Fruit fly (Drosophila melanogaster) whole organism, prepupa: ENCODE measurements around the gene Cyp6d5.

Experiments
- Blimp-1 ChIP-seq: fragments of 200-800 bp; sonication (Bioruptor generic); optimal IDR thresholded peaks from 3 replicates; lab custom pipeline; 2017; ENCODE audit warnings: missing biosample characterization, missing genetic modification characterization, mild to moderate bottlenecking, moderate library complexity, missing genetic modification reagents
- CG10631 ChIP-seq: fragments of 200-800 bp; sonication (Bioruptor generic); optimal IDR thresholded peaks from 2 replicates; lab custom pipeline; 2016; ENCODE audit warnings: missing biosample characterization, missing genetic modification characterization
- CG11294 ChIP-seq: fragments of 200-800 bp; sonication (Bioruptor generic); IDR thresholded peaks from 2 replicates; pipeline ENCODE4 v1.3.6; 2022; ENCODE audit warnings: missing biosample characterization, missing genetic modification characterization
- CG11902 ChIP-seq: fragments of 200-800 bp; sonication (Bioruptor generic); optimal IDR thresholded peaks from 3 replicates; lab custom pipeline; 2016; ENCODE audit warnings: missing biosample characterization, missing genetic modification characterization
- CG15336 ChIP-seq: fragments of 200-800 bp; sonication (Bioruptor generic); IDR thresholded peaks from 2 replicates; pipeline ENCODE4 v1.3.6; 2022; ENCODE audit warnings: missing biosample characterization, missing genetic modification characterization
- CG1621 ChIP-seq: fragments of 200-800 bp; sonication (Bioruptor generic); optimal IDR thresholded peaks from 3 replicates; lab custom pipeline; 2018; ENCODE audit warnings: missing biosample characterization, mild to moderate bottlenecking, missing genetic modification characterization
- CG16779 ChIP-seq: fragments of 200-800 bp; sonication (Bioruptor generic); optimal IDR thresholded peaks from 3 replicates; lab custom pipeline; 2017; ENCODE audit warnings: missing biosample characterization, mild to moderate bottlenecking, missing genetic modification characterization
- CG3032 ChIP-seq: fragments of 200-800 bp; optimal IDR thresholded peaks from 2 replicates; lab custom pipeline; 2019; ENCODE audit warnings: missing biosample characterization, mild to moderate bottlenecking, missing genetic modification characterization, moderate library complexity
- CG34406 ChIP-seq: fragments of 200-800 bp; sonication (Bioruptor generic); optimal IDR thresholded peaks from 3 replicates; lab custom pipeline; 2016; ENCODE audit warnings: missing biosample characterization, missing genetic modification characterization
- CG3919 ChIP-seq: fragments of 200-800 bp; sonication (Bioruptor generic); optimal IDR thresholded peaks from 3 replicates; lab custom pipeline; 2016; ENCODE audit warnings: missing biosample characterization, missing genetic modification characterization
- CG6163 ChIP-seq: fragments of 200-800 bp; sonication (Bioruptor generic); IDR thresholded peaks from 3 replicates; pipeline ENCODE4 v1.3.6; 2022; ENCODE audit warnings: missing biosample characterization, missing genetic modification characterization
- CG6276 ChIP-seq: fragments of 200-800 bp; sonication (Bioruptor generic); optimal IDR thresholded peaks from 2 replicates; lab custom pipeline; 2017; ENCODE audit warnings: missing biosample characterization, mild to moderate bottlenecking, missing genetic modification characterization
- CG6792 ChIP-seq: fragments of 200-800 bp; sonication (Bioruptor generic); optimal IDR thresholded peaks from 3 replicates; lab custom pipeline; 2016; ENCODE audit warnings: missing biosample characterization, missing genetic modification characterization
- CG6808 ChIP-seq: fragments of 200-800 bp; sonication (Bioruptor generic); optimal IDR thresholded peaks from 3 replicates; lab custom pipeline; 2017; ENCODE audit warnings: missing biosample characterization, missing genetic modification characterization, mild to moderate bottlenecking, moderate library complexity, missing genetic modification reagents
- CG6854 ChIP-seq: fragments of 200-800 bp; sonication (Bioruptor generic); optimal IDR thresholded peaks from 2 replicates; lab custom pipeline; 2017; ENCODE audit warnings: missing biosample characterization, mild to moderate bottlenecking, missing genetic modification characterization
- CG8319 ChIP-seq: fragments of 200-800 bp; sonication (Bioruptor generic); optimal IDR thresholded peaks from 3 replicates; lab custom pipeline; 2016; ENCODE audit warnings: missing biosample characterization, missing genetic modification characterization
- CG8632 ChIP-seq: fragments of 200-800 bp; sonication (Bioruptor generic); optimal IDR thresholded peaks from 3 replicates; lab custom pipeline; 2016; ENCODE audit warnings: missing biosample characterization, missing genetic modification characterization
- CG9139 ChIP-seq: fragments of 200-800 bp; sonication (Bioruptor generic); optimal IDR thresholded peaks from 3 replicates; lab custom pipeline; 2017; ENCODE audit warnings: missing biosample characterization, mild to moderate bottlenecking, missing genetic modification characterization
- Eip75B ChIP-seq: fragments of 200-800 bp; sonication (Bioruptor generic); optimal IDR thresholded peaks from 3 replicates; lab custom pipeline; 2016; ENCODE audit warnings: missing biosample characterization, missing genetic modification characterization
- Eip78C ChIP-seq: fragments of 200-800 bp; sonication (Bioruptor generic); peaks from one replicate; lab custom pipeline; 2016; ENCODE audit warnings: missing biosample characterization, missing genetic modification characterization
- Eip93F ChIP-seq: fragments of 200-800 bp; sonication (Bioruptor generic); optimal IDR thresholded peaks from 2 replicates; lab custom pipeline; 2016; ENCODE audit warnings: missing biosample characterization, mild to moderate bottlenecking, missing genetic modification characterization
- Gug ChIP-seq: fragments of 200-800 bp; sonication (Bioruptor generic); IDR thresholded peaks from 2 replicates; pipeline ENCODE4 v1.3.6; 2022; ENCODE audit warnings: missing biosample characterization, missing genetic modification characterization
- Hr39 ChIP-seq: fragments of 200-800 bp; sonication (Bioruptor generic); optimal IDR thresholded peaks from 2 replicates; lab custom pipeline; 2016; ENCODE audit warnings: missing biosample characterization, missing genetic modification characterization
- OdsH ChIP-seq: fragments of 200-800 bp; sonication (Bioruptor generic); optimal IDR thresholded peaks from 3 replicates; lab custom pipeline; 2016; ENCODE audit warnings: missing biosample characterization, missing genetic modification characterization
- Sox102F ChIP-seq: fragments of 200-800 bp; sonication (Bioruptor generic); optimal IDR thresholded peaks from 2 replicates; lab custom pipeline; 2016; ENCODE audit warnings: missing biosample characterization, mild to moderate bottlenecking, missing genetic modification characterization
- Sox14 ChIP-seq: fragments of 200-800 bp; sonication (Bioruptor generic); optimal IDR thresholded peaks from 3 replicates; lab custom pipeline; 2016; ENCODE audit warnings: missing biosample characterization, missing genetic modification characterization
- achi ChIP-seq: fragments of 200-800 bp; sonication (Bioruptor generic); optimal IDR thresholded peaks from 3 replicates; lab custom pipeline; 2016; ENCODE audit warnings: missing biosample characterization, missing genetic modification characterization
- dac ChIP-seq: fragments of 200-800 bp; sonication (Bioruptor generic); optimal IDR thresholded peaks from 2 replicates; lab custom pipeline; 2017; ENCODE audit warnings: missing biosample characterization, mild to moderate bottlenecking, missing genetic modification characterization
- esn ChIP-seq: fragments of 200-800 bp; sonication (Bioruptor generic); optimal IDR thresholded peaks from 2 replicates; lab custom pipeline; 2016; ENCODE audit warnings: missing biosample characterization, mild to moderate bottlenecking, missing genetic modification characterization, moderate library complexity
- fd59A ChIP-seq: fragments of 200-800 bp; sonication (Bioruptor generic); optimal IDR thresholded peaks from 2 replicates; lab custom pipeline; 2017; ENCODE audit warnings: missing biosample characterization, mild to moderate bottlenecking, missing genetic modification characterization, missing genetic modification reagents
- fd85E ChIP-seq: fragments of 200-800 bp; sonication (Bioruptor generic); optimal IDR thresholded peaks from 3 replicates; lab custom pipeline; 2016; ENCODE audit warnings: missing biosample characterization, missing genetic modification characterization
- fkh ChIP-seq: fragments of 200-800 bp; sonication (Bioruptor generic); optimal IDR thresholded peaks from 3 replicates; lab custom pipeline; 2017; ENCODE audit warnings: missing biosample characterization, mild to moderate bottlenecking, missing genetic modification characterization, moderate library complexity
- net ChIP-seq: fragments of 200-800 bp; sonication (Bioruptor generic); optimal IDR thresholded peaks from 3 replicates; lab custom pipeline; 2016; ENCODE audit warnings: missing biosample characterization, missing genetic modification characterization
- pdm3 ChIP-seq: fragments of 200-800 bp; sonication (Bioruptor generic); optimal IDR thresholded peaks from 3 replicates; lab custom pipeline; 2016; ENCODE audit warnings: missing biosample characterization, missing genetic modification characterization
- spab ChIP-seq: fragments of 200-800 bp; sonication (Bioruptor generic); optimal IDR thresholded peaks from 2 replicates; lab custom pipeline; 2017; ENCODE audit warnings: missing biosample characterization, mild to moderate bottlenecking, missing genetic modification characterization, missing genetic modification reagents
- ss ChIP-seq, 2 experiments: fragments of 200-800 bp; sonication (Bioruptor generic); optimal IDR thresholded peaks; 2 replicates in 1 of 2; 3 replicates in 1 of 2; lab custom pipeline; 2017 to 2018; ENCODE audit warnings: mild to moderate bottlenecking in 2 of 2, missing biosample characterization in 2 of 2, missing genetic modification characterization in 2 of 2, moderate library complexity in 1 of 2
- topi ChIP-seq: fragments of 200-800 bp; sonication (Bioruptor generic); optimal IDR thresholded peaks from 3 replicates; lab custom pipeline; 2016; ENCODE audit warnings: missing biosample characterization, missing genetic modification characterization
- vri ChIP-seq: fragments of 200-800 bp; sonication (Bioruptor generic); optimal IDR thresholded peaks from 3 replicates; lab custom pipeline; 2016; ENCODE audit warnings: missing biosample characterization, mild to moderate bottlenecking, missing genetic modification characterization

The Cyp6d5 gene

dm6 chr3R:14018430-14018786 is 10.6 kb upstream of the Cyp6d5 start (continued):
- TF ChIP-seq vri (GFP tag; lab: Kevin White, UChicago) (peak; percentile 2), CG6854 (no peak), OdsH (GFP tag; lab: Kevin White, UChicago) (no peak), CG1621 (no peak), CG6792 (GFP tag; lab: Kevin White, UChicago) (no peak), CG9139 (no peak), CG10631 (GFP tag; lab: Kevin White, UChicago) (peak; percentile 17), CG8632 (no peak), ss (GFP tag; optimal IDR thresholded peaks at IDR 0.05; lab: Kevin White, UChicago) (peak; percentile 24 to 40), spab (GFP tag; lab: Kevin White, UChicago) (peak; percentile 12), fkh (no peak), Sox102F (no peak), Hr39 (GFP tag; lab: Kevin White, UChicago) (no peak), CG6808 (GFP tag; lab: Kevin White, UChicago) (no peak), net (GFP tag; lab: Kevin White, UChicago) (no peak), fd59A (GFP tag; lab: Kevin White, UChicago) (no peak)

dm6 chr3R:14019407-14020050 is 9.5 kb upstream of the Cyp6d5 start:
- TF ChIP-seq pdm3 (GFP tag; lab: Kevin White, UChicago), result no peak
- no peak for TF ChIP-seq Hr39 (GFP tag; lab: Kevin White, UChicago)
- no peak for TF ChIP-seq fd85E (GFP tag; lab: Kevin White, UChicago)
- TF ChIP-seq vri (GFP tag; lab: Kevin White, UChicago), result peak; percentile 81
- no peak for TF ChIP-seq fd59A (GFP tag; lab: Kevin White, UChicago)

dm6 chr3R:14020345-14021001 is 8.6 kb upstream of the Cyp6d5 start:
- TF ChIP-seq Eip78C (GFP tag; lab: Kevin White, UChicago) (peak; percentile 24), topi (GFP tag; lab: Kevin White, UChicago) (no peak), CG6163 (GFP tag; lab: Robert Waterston, UW) (0 out of 3 replicates have a peak, but pooled peaks have one; percentile 27), CG15336 (0 out of 2 replicates have a peak, but pooled peaks have one; percentile 15), CG8319 (GFP tag; lab: Kevin White, UChicago) (no peak), CG11902 (GFP tag; lab: Kevin White, UChicago) (no peak), CG16779 (tag; lab: Kevin White, UChicago) (peak; percentile 51), Blimp-1 (no peak), fkh (peak; percentile 24)
- TF ChIP-seq, all 60 proteins: peak for 5

- no peak for TF ChIP-seq CG1621
- peak; percentile 63 for TF ChIP-seq CG8319 (GFP tag; lab: Kevin White, UChicago)
- TF ChIP-seq net (GFP tag; lab: Kevin White, UChicago), result peak; percentile 7
- TF ChIP-seq fkh, result peak; percentile 52
- TF ChIP-seq Sox14, result peak; percentile 69
These were observed 4.7 kb upstream of the Cyp6d5 start for dm6 chr3R:14024187-14024918.

- TF ChIP-seq CG6163 (GFP tag; lab: Robert Waterston, UW), result peak; percentile 35; the same call in 2 of the 3 replicates
- TF ChIP-seq CG11294 (GFP tag; lab: Robert Waterston, UW), result no peak
- peak; percentile 54 for TF ChIP-seq achi (GFP tag; lab: Kevin White, UChicago)
- TF ChIP-seq CG15336, result peak; percentile 37; the same call in 1 of the 2 replicates
- peak; percentile 52 for TF ChIP-seq Eip75B (GFP tag; lab: Kevin White, UChicago)
- no peak for TF ChIP-seq CG11902 (GFP tag; lab: Kevin White, UChicago)
- peak; percentile 62 for TF ChIP-seq esn (GFP tag; lab: Kevin White, UChicago)
- peak; percentile 83 for TF ChIP-seq CG6854
- TF ChIP-seq Eip78C (GFP tag; lab: Kevin White, UChicago), result peak; percentile 79
- TF ChIP-seq CG3919 (GFP tag; lab: Kevin White, UChicago), result no peak
- TF ChIP-seq Blimp-1, result no peak
- peak; percentile 66 for TF ChIP-seq Sox14
- peak; percentile 77 for TF ChIP-seq CG6808 (GFP tag; lab: Kevin White, UChicago)
- peak; percentile 21 for TF ChIP-seq Sox102F
- TF ChIP-seq Gug (GFP tag; lab: Robert Waterston, UW), result 0 out of 2 replicates have a peak, but pooled peaks have one; percentile 11
- no peak for TF ChIP-seq dac (GFP tag; lab: Kevin White, UChicago)
- TF ChIP-seq Eip93F, result peak; percentile 75
- peak; percentile 46 for TF ChIP-seq CG34406
- peak; percentile 24 for TF ChIP-seq CG3032 (tag; lab: Kevin White, UChicago)
- peak; percentile 78 for TF ChIP-seq CG6276 (GFP tag; lab: Kevin White, UChicago)
These were observed 4.1 kb upstream of the Cyp6d5 start for dm6 chr3R:14024919-14025387.
